Worm (Caenorhabditis elegans) whole organism, young adult: Measurements from ENCODE around the gene ZK185.1.

Source experiments
- B0035.1 ChIP-seq: sonication (generic microtip); optimal IDR thresholded peaks from 2 replicates; lab custom pipeline; 2016; ENCODE audit warnings: missing genetic modification characterization, mild to moderate bottlenecking, missing compliant biosample characterization, missing genotype, missing genetic modification reagents
- cebp-2 ChIP-seq: fragments of 200-800 bp; sonication (Bioruptor generic); IDR thresholded peaks from 2 replicates; pipeline ENCODE4 v1.3.6; 2022; ENCODE audit warnings: missing genetic modification characterization, missing compliant biosample characterization
- ekl-4 ChIP-seq: fragments of 200-800 bp; sonication (Bioruptor generic); IDR thresholded peaks from 2 replicates; pipeline ENCODE4 v1.3.6; 2022; ENCODE audit warnings: missing genetic modification reagents, missing genetic modification characterization, missing compliant biosample characterization
- hmg-1.2 ChIP-seq: fragments of 200-800 bp; sonication (Bioruptor generic); IDR thresholded peaks from 2 replicates; pipeline ENCODE4 v1.3.6; 2022; ENCODE audit warnings: missing genetic modification reagents, missing genetic modification characterization, missing compliant biosample characterization
- hmg-20 ChIP-seq: fragments of 200-800 bp; sonication (Bioruptor generic); IDR thresholded peaks from 2 replicates; pipeline ENCODE4 v1.3.6; 2022; ENCODE audit warnings: missing genetic modification reagents, missing genetic modification characterization, missing compliant biosample characterization
- let-607 ChIP-seq, 2 experiments: fragments of 200-800 bp in 1 of 2; sonication (Bioruptor generic) in 1 of 2; sonication (generic microtip) in 1 of 2; optimal IDR thresholded peaks; 2 replicates each; lab custom pipeline; 2016 to 2018; ENCODE audit warnings: mild to moderate bottlenecking in 2 of 2, missing compliant biosample characterization in 2 of 2, missing genetic modification characterization in 2 of 2, moderate library complexity in 2 of 2, missing genotype in 1 of 2
- madf-8 ChIP-seq: fragments of 200-800 bp; sonication (Bioruptor generic); conservative IDR thresholded peaks from 2 replicates; pipeline ENCODE4 v1.3.6; 2022; ENCODE audit warnings: missing genetic modification reagents, missing genetic modification characterization, missing compliant biosample characterization
- nfya-1 ChIP-seq: sonication (generic microtip); optimal IDR thresholded peaks from 2 replicates; lab custom pipeline; 2017; ENCODE audit warnings: antibody characterized with exemption, missing compliant biosample characterization, missing genetic modification characterization, borderline replicate concordance; ENCODE audit not compliant: insufficient read depth
- nhr-179 ChIP-seq: sonication (generic microtip); optimal IDR thresholded peaks from 2 replicates; lab custom pipeline; 2016; ENCODE audit warnings: mild to moderate bottlenecking, missing genetic modification characterization, missing compliant biosample characterization
- nhr-80 ChIP-seq: sonication (generic microtip); optimal IDR thresholded peaks from 2 replicates; lab custom pipeline; 2016; ENCODE audit warnings: missing genetic modification characterization, missing compliant biosample characterization
- unc-130 ChIP-seq: sonication (generic microtip); optimal IDR thresholded peaks from 2 replicates; lab custom pipeline; 2016; ENCODE audit warnings: missing genetic modification reagents, missing genetic modification characterization, missing compliant biosample characterization
- ztf-26 ChIP-seq: sonication (generic microtip); optimal IDR thresholded peaks from 2 replicates; lab custom pipeline; 2017; ENCODE audit warnings: missing genetic modification characterization, missing compliant biosample characterization
- ztf-3 ChIP-seq: fragments of 200-800 bp; sonication (Bioruptor generic); optimal IDR thresholded peaks from 2 replicates; lab custom pipeline; 2018; ENCODE audit warnings: mild to moderate bottlenecking, missing genetic modification characterization, missing compliant biosample characterization

DNA sequence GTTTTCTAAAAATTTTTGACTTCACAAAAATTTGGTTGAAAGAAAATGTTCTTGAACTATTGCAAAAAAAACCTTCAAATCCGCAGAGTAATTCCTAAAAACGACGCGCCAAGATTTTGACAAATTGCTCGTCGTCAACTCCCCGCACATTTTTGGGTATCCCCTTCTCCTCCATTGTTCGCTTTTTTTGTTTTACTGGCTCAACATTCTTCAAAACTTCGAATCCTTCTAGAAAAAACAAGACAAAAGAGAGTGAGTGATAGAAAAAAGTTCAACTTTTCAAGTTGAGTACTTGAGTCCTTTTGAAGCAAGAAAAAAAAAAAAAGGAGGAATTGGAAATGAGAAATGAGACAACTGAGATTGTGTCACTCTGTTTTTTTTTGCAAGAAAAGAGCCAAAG lies 28.5 kb downstream of the ZK185.1 start:
- no peak for TF ChIP-seq ztf-26 (tag; lab: Kevin White, UChicago)
- no peak for TF ChIP-seq hmg-1.2
- no peak for TF ChIP-seq nfya-1 (tag; lab: Kevin White, UChicago)
- no peak for TF ChIP-seq nhr-80
- no peak for TF ChIP-seq B0035.1 (tag; lab: Kevin White, UChicago)
- no peak for TF ChIP-seq let-607 (tag; optimal IDR thresholded peaks at IDR 0.05; lab: Kevin White, UChicago)
- no peak for TF ChIP-seq ztf-3
- TF ChIP-seq ekl-4 (GFP tag; lab: Robert Waterston, UW), result no peak
- TF ChIP-seq madf-8 (GFP tag; lab: Robert Waterston, UW), result no peak
- no peak for TF ChIP-seq nhr-179 (tag; lab: Kevin White, UChicago)
- TF ChIP-seq hmg-20 (GFP tag; lab: Robert Waterston, UW), result no peak
- no peak for TF ChIP-seq cebp-2 (GFP tag; lab: Robert Waterston, UW)
- TF ChIP-seq unc-130 (GFP tag; lab: Kevin White, UChicago), result no peak
